Fruit fly (Drosophila melanogaster) whole organism, prepupa: ENCODE data around the gene Rpn11.
A peak's percentile ranks its signal among the peaks of the same experiment; 100 is the strongest.

Experiments
- Blimp-1 ChIP-seq: fragments of 200-800 bp; sonication (Bioruptor generic); optimal IDR thresholded peaks from 3 replicates; lab custom pipeline; 2017; ENCODE audit warnings: missing biosample characterization, missing genetic modification characterization, mild to moderate bottlenecking, moderate library complexity, missing genetic modification reagents
- CG10631 ChIP-seq: fragments of 200-800 bp; sonication (Bioruptor generic); optimal IDR thresholded peaks from 2 replicates; lab custom pipeline; 2016; ENCODE audit warnings: missing biosample characterization, missing genetic modification characterization
- CG10669 ChIP-seq: fragments of 200-800 bp; sonication (Bioruptor generic); optimal IDR thresholded peaks from 3 replicates; lab custom pipeline; 2018; ENCODE audit warnings: missing biosample characterization, mild to moderate bottlenecking, missing genetic modification characterization, moderate library complexity
- CG11294 ChIP-seq: fragments of 200-800 bp; sonication (Bioruptor generic); IDR thresholded peaks from 2 replicates; pipeline ENCODE4 v1.3.6; 2022; ENCODE audit warnings: missing biosample characterization, missing genetic modification characterization
- CG11762 ChIP-seq: fragments of 200-800 bp; sonication (Bioruptor generic); optimal IDR thresholded peaks from 3 replicates; lab custom pipeline; 2016; ENCODE audit warnings: missing biosample characterization, missing genetic modification characterization; ENCODE audit not compliant: insufficient read depth
- CG11902 ChIP-seq: fragments of 200-800 bp; sonication (Bioruptor generic); optimal IDR thresholded peaks from 3 replicates; lab custom pipeline; 2016; ENCODE audit warnings: missing biosample characterization, missing genetic modification characterization
- CG15336 ChIP-seq: fragments of 200-800 bp; sonication (Bioruptor generic); IDR thresholded peaks from 2 replicates; pipeline ENCODE4 v1.3.6; 2022; ENCODE audit warnings: missing biosample characterization, missing genetic modification characterization
- CG1621 ChIP-seq: fragments of 200-800 bp; sonication (Bioruptor generic); optimal IDR thresholded peaks from 3 replicates; lab custom pipeline; 2018; ENCODE audit warnings: missing biosample characterization, mild to moderate bottlenecking, missing genetic modification characterization
- CG16779 ChIP-seq: fragments of 200-800 bp; sonication (Bioruptor generic); optimal IDR thresholded peaks from 3 replicates; lab custom pipeline; 2017; ENCODE audit warnings: missing biosample characterization, mild to moderate bottlenecking, missing genetic modification characterization
- CG3032 ChIP-seq: fragments of 200-800 bp; optimal IDR thresholded peaks from 2 replicates; lab custom pipeline; 2019; ENCODE audit warnings: missing biosample characterization, mild to moderate bottlenecking, missing genetic modification characterization, moderate library complexity
- CG31627 ChIP-seq: fragments of 200-800 bp; sonication (Bioruptor generic); optimal IDR thresholded peaks from 3 replicates; lab custom pipeline; 2016; ENCODE audit warnings: missing biosample characterization, missing genetic modification characterization
- CG32006 ChIP-seq: fragments of 200-800 bp; sonication (Bioruptor generic); optimal IDR thresholded peaks from 3 replicates; lab custom pipeline; 2017; ENCODE audit warnings: missing biosample characterization, mild to moderate bottlenecking, missing genetic modification characterization
- CG34406 ChIP-seq: fragments of 200-800 bp; sonication (Bioruptor generic); optimal IDR thresholded peaks from 3 replicates; lab custom pipeline; 2016; ENCODE audit warnings: missing biosample characterization, missing genetic modification characterization
- CG4318 ChIP-seq: fragments of 200-800 bp; sonication (Bioruptor generic); optimal IDR thresholded peaks from 3 replicates; lab custom pipeline; 2017; ENCODE audit warnings: missing biosample characterization, mild to moderate bottlenecking, missing genetic modification characterization
- CG6163 ChIP-seq: fragments of 200-800 bp; sonication (Bioruptor generic); IDR thresholded peaks from 3 replicates; pipeline ENCODE4 v1.3.6; 2022; ENCODE audit warnings: missing biosample characterization, missing genetic modification characterization
- CG6276 ChIP-seq: fragments of 200-800 bp; sonication (Bioruptor generic); optimal IDR thresholded peaks from 2 replicates; lab custom pipeline; 2017; ENCODE audit warnings: missing biosample characterization, mild to moderate bottlenecking, missing genetic modification characterization
- CG6792 ChIP-seq: fragments of 200-800 bp; sonication (Bioruptor generic); optimal IDR thresholded peaks from 3 replicates; lab custom pipeline; 2016; ENCODE audit warnings: missing biosample characterization, missing genetic modification characterization
- CG6808 ChIP-seq: fragments of 200-800 bp; sonication (Bioruptor generic); optimal IDR thresholded peaks from 3 replicates; lab custom pipeline; 2017; ENCODE audit warnings: missing biosample characterization, missing genetic modification characterization, mild to moderate bottlenecking, moderate library complexity, missing genetic modification reagents
- CG6854 ChIP-seq: fragments of 200-800 bp; sonication (Bioruptor generic); optimal IDR thresholded peaks from 2 replicates; lab custom pipeline; 2017; ENCODE audit warnings: missing biosample characterization, mild to moderate bottlenecking, missing genetic modification characterization
- CG7368 ChIP-seq: fragments of 200-800 bp; sonication (Bioruptor generic); optimal IDR thresholded peaks from 3 replicates; lab custom pipeline; 2016; ENCODE audit warnings: missing biosample characterization, missing genetic modification characterization
- CG8119 ChIP-seq: fragments of 200-800 bp; sonication (Bioruptor generic); IDR thresholded peaks from 3 replicates; pipeline ENCODE4 v1.3.6; 2022; ENCODE audit warnings: missing biosample characterization, missing genetic modification characterization
- CG8319 ChIP-seq: fragments of 200-800 bp; sonication (Bioruptor generic); optimal IDR thresholded peaks from 3 replicates; lab custom pipeline; 2016; ENCODE audit warnings: missing biosample characterization, missing genetic modification characterization
- CG8632 ChIP-seq: fragments of 200-800 bp; sonication (Bioruptor generic); optimal IDR thresholded peaks from 3 replicates; lab custom pipeline; 2016; ENCODE audit warnings: missing biosample characterization, missing genetic modification characterization
- CG9139 ChIP-seq: fragments of 200-800 bp; sonication (Bioruptor generic); optimal IDR thresholded peaks from 3 replicates; lab custom pipeline; 2017; ENCODE audit warnings: missing biosample characterization, mild to moderate bottlenecking, missing genetic modification characterization
- Eip75B ChIP-seq: fragments of 200-800 bp; sonication (Bioruptor generic); optimal IDR thresholded peaks from 3 replicates; lab custom pipeline; 2016; ENCODE audit warnings: missing biosample characterization, missing genetic modification characterization
- Eip78C ChIP-seq: fragments of 200-800 bp; sonication (Bioruptor generic); peaks from one replicate; lab custom pipeline; 2016; ENCODE audit warnings: missing biosample characterization, missing genetic modification characterization
- Eip93F ChIP-seq: fragments of 200-800 bp; sonication (Bioruptor generic); optimal IDR thresholded peaks from 2 replicates; lab custom pipeline; 2016; ENCODE audit warnings: missing biosample characterization, mild to moderate bottlenecking, missing genetic modification characterization
- Ets21C ChIP-seq: fragments of 200-800 bp; sonication (Bioruptor generic); optimal IDR thresholded peaks from 3 replicates; lab custom pipeline; 2016; ENCODE audit warnings: missing biosample characterization, missing genetic modification characterization
- Ets96B ChIP-seq: fragments of 200-800 bp; optimal IDR thresholded peaks from 2 replicates; lab custom pipeline; 2019; ENCODE audit warnings: missing biosample characterization, mild to moderate bottlenecking, missing genetic modification characterization, moderate library complexity
- Gug ChIP-seq: fragments of 200-800 bp; sonication (Bioruptor generic); IDR thresholded peaks from 2 replicates; pipeline ENCODE4 v1.3.6; 2022; ENCODE audit warnings: missing biosample characterization, missing genetic modification characterization
- Hr38 ChIP-seq: sonication (Bioruptor generic); optimal IDR thresholded peaks from 2 replicates; lab custom pipeline; 2016; ENCODE audit warnings: missing biosample characterization, missing genetic modification characterization
- Hr39 ChIP-seq: fragments of 200-800 bp; sonication (Bioruptor generic); optimal IDR thresholded peaks from 2 replicates; lab custom pipeline; 2016; ENCODE audit warnings: missing biosample characterization, missing genetic modification characterization
- Hr4 ChIP-seq: fragments of 200-800 bp; sonication (Bioruptor generic); optimal IDR thresholded peaks from 3 replicates; lab custom pipeline; 2016; ENCODE audit warnings: missing biosample characterization, missing genetic modification characterization
- OdsH ChIP-seq: fragments of 200-800 bp; sonication (Bioruptor generic); optimal IDR thresholded peaks from 3 replicates; lab custom pipeline; 2016; ENCODE audit warnings: missing biosample characterization, missing genetic modification characterization
- Smox ChIP-seq: fragments of 200-800 bp; sonication (Bioruptor generic); optimal IDR thresholded peaks from 3 replicates; lab custom pipeline; 2016; ENCODE audit warnings: missing biosample characterization, missing genetic modification characterization
- Sox102F ChIP-seq: fragments of 200-800 bp; sonication (Bioruptor generic); optimal IDR thresholded peaks from 2 replicates; lab custom pipeline; 2016; ENCODE audit warnings: missing biosample characterization, mild to moderate bottlenecking, missing genetic modification characterization
- Sox14 ChIP-seq: fragments of 200-800 bp; sonication (Bioruptor generic); optimal IDR thresholded peaks from 3 replicates; lab custom pipeline; 2016; ENCODE audit warnings: missing biosample characterization, missing genetic modification characterization
- Sox15 ChIP-seq: fragments of 200-800 bp; sonication (Bioruptor generic); optimal IDR thresholded peaks from 3 replicates; lab custom pipeline; 2016; ENCODE audit warnings: missing biosample characterization, missing genetic modification characterization
- achi ChIP-seq: fragments of 200-800 bp; sonication (Bioruptor generic); optimal IDR thresholded peaks from 3 replicates; lab custom pipeline; 2016; ENCODE audit warnings: missing biosample characterization, missing genetic modification characterization
- cyc ChIP-seq: fragments of 200-800 bp; sonication (Bioruptor generic); optimal IDR thresholded peaks from 3 replicates; lab custom pipeline; 2016; ENCODE audit warnings: missing biosample characterization, missing genetic modification characterization
- dac ChIP-seq: fragments of 200-800 bp; sonication (Bioruptor generic); optimal IDR thresholded peaks from 2 replicates; lab custom pipeline; 2017; ENCODE audit warnings: missing biosample characterization, mild to moderate bottlenecking, missing genetic modification characterization
- dsx ChIP-seq: fragments of 200-800 bp; optimal IDR thresholded peaks from 3 replicates; lab custom pipeline; 2019; ENCODE audit warnings: missing biosample characterization, mild to moderate bottlenecking, missing genetic modification characterization, moderate library complexity; ENCODE audit not compliant: poor library complexity, severe bottlenecking
- eg ChIP-seq: fragments of 200-800 bp; sonication (Bioruptor generic); IDR thresholded peaks from 3 replicates; pipeline ENCODE4 v1.3.6; 2022; ENCODE audit warnings: missing biosample characterization, missing genetic modification characterization
- esn ChIP-seq: fragments of 200-800 bp; sonication (Bioruptor generic); optimal IDR thresholded peaks from 2 replicates; lab custom pipeline; 2016; ENCODE audit warnings: missing biosample characterization, mild to moderate bottlenecking, missing genetic modification characterization, moderate library complexity
- fd59A ChIP-seq: fragments of 200-800 bp; sonication (Bioruptor generic); optimal IDR thresholded peaks from 2 replicates; lab custom pipeline; 2017; ENCODE audit warnings: missing biosample characterization, mild to moderate bottlenecking, missing genetic modification characterization, missing genetic modification reagents
- fd85E ChIP-seq: fragments of 200-800 bp; sonication (Bioruptor generic); optimal IDR thresholded peaks from 3 replicates; lab custom pipeline; 2016; ENCODE audit warnings: missing biosample characterization, missing genetic modification characterization
- lz ChIP-seq: fragments of 200-800 bp; sonication (Bioruptor generic); optimal IDR thresholded peaks from 3 replicates; lab custom pipeline; 2016; ENCODE audit warnings: missing biosample characterization, missing genetic modification characterization
- pdm3 ChIP-seq: fragments of 200-800 bp; sonication (Bioruptor generic); optimal IDR thresholded peaks from 3 replicates; lab custom pipeline; 2016; ENCODE audit warnings: missing biosample characterization, missing genetic modification characterization
- spab ChIP-seq: fragments of 200-800 bp; sonication (Bioruptor generic); optimal IDR thresholded peaks from 2 replicates; lab custom pipeline; 2017; ENCODE audit warnings: missing biosample characterization, mild to moderate bottlenecking, missing genetic modification characterization, missing genetic modification reagents
- svp ChIP-seq: fragments of 200-800 bp; sonication (Bioruptor generic); peaks from one replicate; lab custom pipeline; 2016; ENCODE audit warnings: missing biosample characterization, missing genetic modification characterization
- topi ChIP-seq: fragments of 200-800 bp; sonication (Bioruptor generic); optimal IDR thresholded peaks from 3 replicates; lab custom pipeline; 2016; ENCODE audit warnings: missing biosample characterization, missing genetic modification characterization
- vri ChIP-seq: fragments of 200-800 bp; sonication (Bioruptor generic); optimal IDR thresholded peaks from 3 replicates; lab custom pipeline; 2016; ENCODE audit warnings: missing biosample characterization, mild to moderate bottlenecking, missing genetic modification characterization

Gene Rpn11

DNA sequence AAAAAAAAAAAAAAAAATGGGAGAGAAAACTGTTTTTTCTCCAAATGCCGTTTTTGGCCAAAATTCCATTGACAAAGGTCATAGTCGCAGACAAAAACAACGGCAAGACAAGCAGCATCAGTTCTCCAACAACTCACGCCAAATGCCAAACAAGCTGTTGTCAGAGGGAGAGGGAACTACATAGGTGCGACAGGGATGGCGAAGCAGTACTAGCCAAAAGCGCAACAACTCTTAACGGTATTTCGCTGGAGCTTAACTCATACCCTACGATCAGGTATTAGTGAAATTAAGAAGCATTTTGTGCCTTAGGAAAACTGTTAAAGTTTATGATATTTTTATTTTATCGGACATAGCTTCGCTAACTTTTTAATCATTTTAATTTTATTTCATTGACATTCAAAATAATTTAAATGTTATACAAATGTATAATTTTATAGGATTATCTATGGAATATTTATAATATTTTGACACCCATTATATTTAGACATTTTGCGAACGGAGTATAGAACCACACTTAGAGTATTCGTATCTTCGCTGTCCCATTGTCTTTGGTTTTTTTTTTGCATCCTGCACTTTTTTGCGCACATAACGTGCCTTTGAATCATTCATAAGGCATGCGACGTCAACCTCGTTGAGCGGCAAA, 20.8 kb upstream of the Rpn11 start:
- TF ChIP-seq Eip75B (peak; percentile 56), CG7368 (GFP tag; lab: Kevin White, UChicago) (peak; percentile 44), CG16779 (tag; lab: Kevin White, UChicago) (peak; percentile 70), topi (no peak), CG1621 (peak; percentile 58), Smox (GFP tag; lab: Kevin White, UChicago) (no peak), cyc (no peak), Blimp-1 (GFP tag; lab: Kevin White, UChicago) (no peak), Sox102F (GFP tag; lab: Kevin White, UChicago) (no peak), CG8319 (GFP tag; lab: Kevin White, UChicago) (no peak), Hr4 (GFP tag; lab: Kevin White, UChicago) (peak; percentile 85), Sox14 (peak; percentile 49), CG11762 (peak; percentile 70), fd59A (peak; percentile 80), CG10669 (GFP tag; lab: Kevin White, UChicago) (peak; percentile 80), Gug (GFP tag; lab: Robert Waterston, UW) (peak; percentile 85), Sox15 (GFP tag; lab: Kevin White, UChicago) (no peak), CG4318 (GFP tag; lab: Kevin White, UChicago) (peak; percentile 91), eg (GFP tag; lab: Robert Waterston, UW) (peak; percentile 72; the same call in 1 of the 3 replicates), CG10631 (GFP tag; lab: Kevin White, UChicago) (peak; percentile 83), CG6854 (GFP tag; lab: Kevin White, UChicago) (no peak), CG34406 (peak; percentile 52), CG6163 (GFP tag; lab: Robert Waterston, UW) (no peak; the same call in none of the 3 replicates), Hr39 (GFP tag; lab: Kevin White, UChicago) (no peak), CG6808 (peak; percentile 82), OdsH (GFP tag; lab: Kevin White, UChicago) (peak; percentile 83), CG6792 (GFP tag; lab: Kevin White, UChicago) (peak; percentile 53), pdm3 (GFP tag; lab: Kevin White, UChicago) (no peak), CG31627 (GFP tag; lab: Kevin White, UChicago) (no peak), Eip93F (no peak), dsx (GFP tag; lab: Kevin White, UChicago) (peak; percentile 78), achi (GFP tag; lab: Kevin White, UChicago) (peak; percentile 85), CG11294 (peak; percentile 77), CG3032 (peak; percentile 84), Hr38 (GFP tag; lab: Kevin White, UChicago) (no peak), Eip78C (GFP tag; lab: Kevin White, UChicago) (peak; percentile 93), fd85E (GFP tag; lab: Kevin White, UChicago) (no peak), spab (GFP tag; lab: Kevin White, UChicago) (peak; percentile 80), CG11902 (no peak), CG6276 (GFP tag; lab: Kevin White, UChicago) (peak; percentile 95), dac (GFP tag; lab: Kevin White, UChicago) (peak; percentile 82), esn (GFP tag; lab: Kevin White, UChicago) (no peak), vri (no peak), CG8119 (peak; percentile 96), CG15336 (GFP tag; lab: Robert Waterston, UW) (peak; percentile 95), Ets21C (GFP tag; lab: Kevin White, UChicago) (no peak), svp (GFP tag; lab: Kevin White, UChicago) (no peak), CG8632 (GFP tag; lab: Kevin White, UChicago) (peak; percentile 64), CG32006 (peak; percentile 97), Ets96B (tag; lab: Kevin White, UChicago) (peak; percentile 82), CG9139 (peak; percentile 77), lz (GFP tag; lab: Kevin White, UChicago) (no peak)
